Fruit fly (Drosophila melanogaster) whole organism, prepupa: ENCODE results near the gene spn-B.

Source experiments
- CG34406 ChIP-seq: fragments of 200-800 bp; sonication (Bioruptor generic); optimal IDR thresholded peaks from 3 replicates; lab custom pipeline; 2016; ENCODE audit warnings: missing biosample characterization, missing genetic modification characterization
- CG8632 ChIP-seq: fragments of 200-800 bp; sonication (Bioruptor generic); optimal IDR thresholded peaks from 3 replicates; lab custom pipeline; 2016; ENCODE audit warnings: missing biosample characterization, missing genetic modification characterization
- Eip93F ChIP-seq: fragments of 200-800 bp; sonication (Bioruptor generic); optimal IDR thresholded peaks from 2 replicates; lab custom pipeline; 2016; ENCODE audit warnings: missing biosample characterization, mild to moderate bottlenecking, missing genetic modification characterization
- Hr38 ChIP-seq: sonication (Bioruptor generic); optimal IDR thresholded peaks from 2 replicates; lab custom pipeline; 2016; ENCODE audit warnings: missing biosample characterization, missing genetic modification characterization
- cyc ChIP-seq: fragments of 200-800 bp; sonication (Bioruptor generic); optimal IDR thresholded peaks from 3 replicates; lab custom pipeline; 2016; ENCODE audit warnings: missing biosample characterization, missing genetic modification characterization
- fkh ChIP-seq: fragments of 200-800 bp; sonication (Bioruptor generic); optimal IDR thresholded peaks from 3 replicates; lab custom pipeline; 2017; ENCODE audit warnings: missing biosample characterization, mild to moderate bottlenecking, missing genetic modification characterization, moderate library complexity

DNA sequence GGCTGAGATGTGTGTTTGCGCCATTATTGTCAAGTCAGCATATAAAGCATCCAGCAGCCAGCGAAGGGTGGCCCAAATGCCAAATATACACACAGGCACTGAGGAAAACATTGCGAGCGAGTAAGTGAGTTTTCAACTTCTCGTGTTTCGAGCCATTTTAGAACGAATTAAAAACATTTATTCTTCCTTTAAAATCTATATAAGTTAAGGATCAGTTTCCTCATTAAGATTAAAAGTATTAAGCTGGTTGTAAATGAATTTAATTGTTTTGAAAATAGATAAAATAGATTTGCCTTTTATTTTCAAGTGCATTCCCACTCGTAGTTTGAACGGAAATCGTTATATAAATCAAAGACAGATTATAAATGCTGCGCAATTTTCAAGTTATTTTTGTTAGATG, 23.6 kb downstream of the spn-B start:
- TF ChIP-seq fkh (GFP tag; lab: Kevin White, UChicago) (no peak), Eip93F (GFP tag; lab: Kevin White, UChicago) (no peak), Hr38 (GFP tag; lab: Kevin White, UChicago) (no peak), cyc (GFP tag; lab: Kevin White, UChicago) (no peak), CG8632 (GFP tag; lab: Kevin White, UChicago) (no peak), CG34406 (GFP tag; lab: Kevin White, UChicago) (no peak)
